Comparison of ENCODE assay signal across 1 fruit fly cellular context in genomic region chrX:7013320-7014214, dm6.
TF ChIP-seq lines count a peak whose summit lies in the region.

Gene CG3032, minus strand, starts transcription at chrX:7013881.
Gene CG4593, plus strand, starts transcription at chrX:7013887.

TF ChIP-seq in whole organism, embryonic, 481 proteins besides CTCF, POLR2A, EP300 and RAD21 (continued from another document and continues in another):
- TF ChIP-seq CG4707 (GFP tag; optimal IDR thresholded peaks at IDR 0.05; lab: Kevin White, UChicago), result no peak
- peak; percentile 86 for TF ChIP-seq ase (GFP tag; IDR thresholded peaks at IDR 0.05; lab: Robert Waterston, UW)
- TF ChIP-seq sug (tag; optimal IDR thresholded peaks at IDR 0.05; lab: Kevin White, UChicago), result peak; percentile 51
- TF ChIP-seq GATAe (GFP tag; conservative IDR thresholded peaks at IDR 0.05; lab: Robert Waterston, UW), result peak; percentile 73
- peak; percentile 24 for TF ChIP-seq CG11723 (GFP tag; optimal IDR thresholded peaks at IDR 0.05; lab: Kevin White, UChicago)
- peak; percentile 79 for TF ChIP-seq CG18011 (GFP tag; optimal IDR thresholded peaks at IDR 0.05; lab: Kevin White, UChicago)
- no peak for TF ChIP-seq grn (GFP tag; optimal IDR thresholded peaks at IDR 0.05; lab: Kevin White, UChicago)
- TF ChIP-seq Mes4 (GFP tag; optimal IDR thresholded peaks at IDR 0.05; lab: Kevin White, UChicago), result peak; percentile 25
- peak; percentile 84 for TF ChIP-seq PHDP (tag; optimal IDR thresholded peaks at IDR 0.05; lab: Kevin White, UChicago)
- peak; percentile 89 for TF ChIP-seq Gug (GFP tag; IDR thresholded peaks at IDR 0.05; lab: Robert Waterston, UW)
- no peak for TF ChIP-seq sima (GFP tag; optimal IDR thresholded peaks at IDR 0.05; lab: Kevin White, UChicago)
- peak; percentile 82 for TF ChIP-seq CG2712 (tag; optimal IDR thresholded peaks at IDR 0.05; lab: Kevin White, UChicago)
- peak; percentile 94 for TF ChIP-seq sd (tag; optimal IDR thresholded peaks at IDR 0.05; lab: Kevin White, UChicago)
- TF ChIP-seq Doc3 (GFP tag; IDR thresholded peaks at IDR 0.05; lab: Robert Waterston, UW; ENCODE audit: partially characterized antibody), result no peak
- peak; percentile 48 for TF ChIP-seq CG12219 (GFP tag; optimal IDR thresholded peaks at IDR 0.05; lab: Kevin White, UChicago)
- peak; percentile 72 for TF ChIP-seq pnt (GFP tag; optimal IDR thresholded peaks at IDR 0.05; lab: Kevin White, UChicago)
- TF ChIP-seq Fer3 (tag; optimal IDR thresholded peaks at IDR 0.05; lab: Kevin White, UChicago), result peak; percentile 82
- no peak for TF ChIP-seq CG4328 (GFP tag; optimal IDR thresholded peaks at IDR 0.05; lab: Kevin White, UChicago)
- no peak for TF ChIP-seq hb (GFP tag; IDR thresholded peaks at IDR 0.05; lab: Robert Waterston, UW; ENCODE audit: partially characterized antibody)
- peak; percentile 37 for TF ChIP-seq CG15696 (tag; optimal IDR thresholded peaks at IDR 0.05; lab: Kevin White, UChicago)
- TF ChIP-seq prd (optimal IDR thresholded peaks at IDR 0.05; lab: Kevin White, UChicago), result no peak
- TF ChIP-seq prd (GFP tag; IDR thresholded peaks at IDR 0.05; lab: Robert Waterston, UW), result peak; percentile 94
- peak; percentile 85 for TF ChIP-seq Awh (GFP tag; IDR thresholded peaks at IDR 0.05; lab: Robert Waterston, UW)
- peak; percentile 79 for TF ChIP-seq CG15514 (GFP tag; optimal IDR thresholded peaks at IDR 0.05; lab: Kevin White, UChicago)
- TF ChIP-seq Eip74EF (GFP tag; optimal IDR thresholded peaks at IDR 0.05; lab: Kevin White, UChicago), result peak in 1 of 2 experiments; percentile 0
- peak; percentile 42 for TF ChIP-seq ab (GFP tag; optimal IDR thresholded peaks at IDR 0.05; lab: Kevin White, UChicago)
- no peak; the same call in 1 of the 2 replicates for TF ChIP-seq Dip2 (GFP tag; IDR thresholded peaks at IDR 0.05; lab: Robert Waterston, UW)
- peak; percentile 55 for TF ChIP-seq Six4 (GFP tag; optimal IDR thresholded peaks at IDR 0.05; lab: Kevin White, UChicago)
- TF ChIP-seq CG11247 (GFP tag; IDR thresholded peaks at IDR 0.05; lab: Robert Waterston, UW), result peak; percentile 87
- peak; percentile 85 for TF ChIP-seq CG12155 (GFP tag; optimal IDR thresholded peaks at IDR 0.05; lab: Kevin White, UChicago)
- peak; percentile 82 for TF ChIP-seq CG3847 (GFP tag; IDR thresholded peaks at IDR 0.05; lab: Robert Waterston, UW)
- TF ChIP-seq Hmx (GFP tag; optimal IDR thresholded peaks at IDR 0.05; lab: Kevin White, UChicago), result peak; percentile 56
- peak; percentile 77 for TF ChIP-seq Ravus (GFP tag; IDR thresholded peaks at IDR 0.05; lab: Robert Waterston, UW)
- peak; percentile 94 for TF ChIP-seq CG14441 (GFP tag; IDR thresholded peaks at IDR 0.05; lab: Robert Waterston, UW)
- peak; percentile 73 for TF ChIP-seq CG16815 (GFP tag; optimal IDR thresholded peaks at IDR 0.05; lab: Kevin White, UChicago)
- no peak for TF ChIP-seq ftz-f1 (GFP tag; optimal IDR thresholded peaks at IDR 0.05; lab: Kevin White, UChicago)
- TF ChIP-seq gfzf (GFP tag; optimal IDR thresholded peaks at IDR 0.05; lab: Kevin White, UChicago), result peak; percentile 78
- no peak for TF ChIP-seq CG8478 (optimal IDR thresholded peaks at IDR 0.05; lab: Kevin White, UChicago)
- peak; percentile 95 for TF ChIP-seq Ptx1 (GFP tag; IDR thresholded peaks at IDR 0.05; lab: Robert Waterston, UW)
- peak; percentile 74 for TF ChIP-seq CG17829 (tag; optimal IDR thresholded peaks at IDR 0.05; lab: Kevin White, UChicago)
- peak; percentile 33 for TF ChIP-seq Fer2 (tag; optimal IDR thresholded peaks at IDR 0.05; lab: Kevin White, UChicago)
- peak; percentile 88 for TF ChIP-seq Hsf (GFP tag; optimal IDR thresholded peaks at IDR 0.05; lab: Kevin White, UChicago)
- TF ChIP-seq Hr51 (GFP tag; optimal IDR thresholded peaks at IDR 0.05; lab: Kevin White, UChicago), result peak; percentile 59 to 80
- TF ChIP-seq Fer1 (GFP tag; optimal IDR thresholded peaks at IDR 0.05; lab: Kevin White, UChicago), result peak; percentile 65
- peak; percentile 88 for TF ChIP-seq HLH3B (GFP tag; IDR thresholded peaks at IDR 0.05; lab: Robert Waterston, UW)
- peak; percentile 87 for TF ChIP-seq CG6272 (GFP tag; IDR thresholded peaks at IDR 0.05; lab: Robert Waterston, UW)
- peak; percentile 87 for TF ChIP-seq CG11093 (GFP tag; IDR thresholded peaks at IDR 0.05; lab: Robert Waterston, UW)
- TF ChIP-seq CG2120 (GFP tag; optimal IDR thresholded peaks at IDR 0.05; lab: Kevin White, UChicago), result peak; percentile 94
- peak; percentile 84 for TF ChIP-seq Dek (tag; optimal IDR thresholded peaks at IDR 0.05; lab: Kevin White, UChicago)
- TF ChIP-seq Bteb2 (GFP tag; optimal IDR thresholded peaks at IDR 0.05; lab: Kevin White, UChicago), result peak; percentile 72
- peak; percentile 72 for TF ChIP-seq tin (GFP tag; optimal IDR thresholded peaks at IDR 0.05; lab: Kevin White, UChicago)
- TF ChIP-seq sqz (GFP tag; optimal IDR thresholded peaks at IDR 0.05; lab: Kevin White, UChicago), result peak; percentile 20
- TF ChIP-seq Mrtf (GFP tag; IDR thresholded peaks at IDR 0.05; lab: Robert Waterston, UW), result peak; percentile 90
- TF ChIP-seq CG34376 (GFP tag; optimal IDR thresholded peaks at IDR 0.05; lab: Kevin White, UChicago), result peak; percentile 29
- TF ChIP-seq al (GFP tag; IDR thresholded peaks at IDR 0.05; lab: Robert Waterston, UW), result peak; percentile 87
- TF ChIP-seq CG10565 (GFP tag; optimal IDR thresholded peaks at IDR 0.05; lab: Kevin White, UChicago), result no peak
- peak; percentile 82 for TF ChIP-seq CG31224 (GFP tag; IDR thresholded peaks at IDR 0.05; lab: Robert Waterston, UW)
- peak; percentile 66 for TF ChIP-seq CG4424 (GFP tag; optimal IDR thresholded peaks at IDR 0.05; lab: Kevin White, UChicago)
- no peak for TF ChIP-seq ash1 (GFP tag; optimal IDR thresholded peaks at IDR 0.05; lab: Kevin White, UChicago)
- TF ChIP-seq Oaz (GFP tag; IDR thresholded peaks at IDR 0.05; lab: Robert Waterston, UW), result peak; percentile 78
- TF ChIP-seq abd-A (tag; optimal IDR thresholded peaks at IDR 0.05; lab: Kevin White, UChicago), result no peak
- TF ChIP-seq ERR (GFP tag; optimal IDR thresholded peaks at IDR 0.05; lab: Kevin White, UChicago), result peak; percentile 8
- no peak for TF ChIP-seq pfk (GFP tag; optimal IDR thresholded peaks at IDR 0.05; lab: Kevin White, UChicago)
- peak; percentile 73 for TF ChIP-seq Sry-δ (GFP tag; optimal IDR thresholded peaks at IDR 0.05; lab: Kevin White, UChicago)
- TF ChIP-seq seq (GFP tag; IDR thresholded peaks at IDR 0.05; lab: Robert Waterston, UW), result peak; percentile 83
- peak; percentile 75 to 80 for TF ChIP-seq Pdp1 (GFP tag; optimal IDR thresholded peaks at IDR 0.05; lab: Kevin White, UChicago)
- no peak for TF ChIP-seq mld (GFP tag; IDR thresholded peaks at IDR 0.05; lab: Robert Waterston, UW; ENCODE audit: partially characterized antibody)
- peak; percentile 6 for TF ChIP-seq luna (GFP tag; optimal IDR thresholded peaks at IDR 0.05; lab: Kevin White, UChicago)
- TF ChIP-seq CG15601 (tag; optimal IDR thresholded peaks at IDR 0.05; lab: Kevin White, UChicago), result peak; percentile 64
- TF ChIP-seq CG1603 (tag; optimal IDR thresholded peaks at IDR 0.05; lab: Kevin White, UChicago), result peak; percentile 83
- TF ChIP-seq CG17912 (GFP tag; optimal IDR thresholded peaks at IDR 0.05; lab: Kevin White, UChicago), result no peak
- peak; percentile 60 for TF ChIP-seq pzg (GFP tag; optimal IDR thresholded peaks at IDR 0.05; lab: Kevin White, UChicago)
- TF ChIP-seq Lim3 (GFP tag; IDR thresholded peaks at IDR 0.05; lab: Robert Waterston, UW), result no peak; the same call in 1 of the 2 replicates
- TF ChIP-seq D19B (GFP tag; optimal IDR thresholded peaks at IDR 0.05; lab: Kevin White, UChicago), result peak; percentile 58
- TF ChIP-seq z (GFP tag; IDR thresholded peaks at IDR 0.05; lab: Robert Waterston, UW), result no peak
- TF ChIP-seq CG17186 (GFP tag; optimal IDR thresholded peaks at IDR 0.05; lab: Kevin White, UChicago), result peak; percentile 49
- TF ChIP-seq pan (optimal IDR thresholded peaks at IDR 0.05; lab: Kevin White, UChicago), result no peak
- TF ChIP-seq pan (GFP tag; optimal IDR thresholded peaks at IDR 0.05 in 1 of 2, IDR thresholded peaks at IDR 0.05 in 1 of 2), result peak in 1 of 2 experiments; percentile 94
- peak; percentile 73 for TF ChIP-seq ara (GFP tag; IDR thresholded peaks at IDR 0.05; lab: Robert Waterston, UW)
- TF ChIP-seq CkIIα-i1 (GFP tag; IDR thresholded peaks at IDR 0.05; lab: Robert Waterston, UW), result no peak
- peak; percentile 4 for TF ChIP-seq CG12236 (GFP tag; optimal IDR thresholded peaks at IDR 0.05; lab: Kevin White, UChicago)
- peak; percentile 75 for TF ChIP-seq Oli (tag; optimal IDR thresholded peaks at IDR 0.05; lab: Kevin White, UChicago)
- TF ChIP-seq CG18262 (tag; optimal IDR thresholded peaks at IDR 0.05; lab: Kevin White, UChicago), result peak; percentile 76
- peak; percentile 57 for TF ChIP-seq CG2116 (GFP tag; optimal IDR thresholded peaks at IDR 0.05; lab: Kevin White, UChicago)
- TF ChIP-seq CG11085 (GFP tag; IDR thresholded peaks at IDR 0.05; lab: Robert Waterston, UW), result peak; percentile 92
- peak; percentile 97 for TF ChIP-seq Drgx (GFP tag; IDR thresholded peaks at IDR 0.05; lab: Robert Waterston, UW)
- TF ChIP-seq CG15479 (GFP tag; optimal IDR thresholded peaks at IDR 0.05; lab: Kevin White, UChicago), result no peak
- TF ChIP-seq peb (GFP tag; IDR thresholded peaks at IDR 0.05; lab: Robert Waterston, UW), result peak; percentile 67
- peak; percentile 45 for TF ChIP-seq Deaf1 (tag; optimal IDR thresholded peaks at IDR 0.05; lab: Kevin White, UChicago)
- TF ChIP-seq bab2 (GFP tag; optimal IDR thresholded peaks at IDR 0.05; lab: Kevin White, UChicago), result peak; percentile 80
- no peak for TF ChIP-seq cg (GFP tag; optimal IDR thresholded peaks at IDR 0.05; lab: Kevin White, UChicago)
- TF ChIP-seq Mad (GFP tag; optimal IDR thresholded peaks at IDR 0.05; lab: Kevin White, UChicago), result peak; percentile 66
- TF ChIP-seq tap (tag; optimal IDR thresholded peaks at IDR 0.05; lab: Kevin White, UChicago), result peak; percentile 61
- peak; percentile 81 for TF ChIP-seq CG14667 (GFP tag; IDR thresholded peaks at IDR 0.05; lab: Robert Waterston, UW)
- peak; percentile 70 for TF ChIP-seq caup (GFP tag; optimal IDR thresholded peaks at IDR 0.05; lab: Kevin White, UChicago; ENCODE audit: severe bottlenecking)
- peak; percentile 61 for TF ChIP-seq CG15011 (GFP tag; optimal IDR thresholded peaks at IDR 0.05; lab: Kevin White, UChicago)
- TF ChIP-seq tgo (GFP tag; IDR thresholded peaks at IDR 0.05; lab: Robert Waterston, UW), result peak; percentile 88
- no peak for TF ChIP-seq CG3065 (GFP tag; optimal IDR thresholded peaks at IDR 0.05; lab: Kevin White, UChicago)
- peak; percentile 66 for TF ChIP-seq nom (GFP tag; optimal IDR thresholded peaks at IDR 0.05; lab: Kevin White, UChicago)
- TF ChIP-seq CG14014 (GFP tag; IDR thresholded peaks at IDR 0.05; lab: Robert Waterston, UW), result peak; percentile 89
- TF ChIP-seq CG32532 (GFP tag; IDR thresholded peaks at IDR 0.05; lab: Robert Waterston, UW), result peak; percentile 92
- peak; percentile 73 for TF ChIP-seq fu2 (GFP tag; optimal IDR thresholded peaks at IDR 0.05; lab: Kevin White, UChicago)
- TF ChIP-seq bsh (GFP tag; optimal IDR thresholded peaks at IDR 0.05; lab: Kevin White, UChicago), result peak; percentile 47 to 79
- peak; percentile 54 for TF ChIP-seq CG10543 (GFP tag; optimal IDR thresholded peaks at IDR 0.05; lab: Kevin White, UChicago)
- peak; percentile 23 for TF ChIP-seq CG1792 (GFP tag; optimal IDR thresholded peaks at IDR 0.05; lab: Kevin White, UChicago)
- TF ChIP-seq CG17361 (GFP tag; IDR thresholded peaks at IDR 0.05; lab: Robert Waterston, UW), result peak; percentile 81
- peak; percentile 56 for TF ChIP-seq vfl (GFP tag; optimal IDR thresholded peaks at IDR 0.05; lab: Kevin White, UChicago)
- TF ChIP-seq Ets97D (GFP tag; optimal IDR thresholded peaks at IDR 0.05; lab: Kevin White, UChicago), result peak; percentile 54
- TF ChIP-seq CG7963 (GFP tag; IDR thresholded peaks at IDR 0.05; lab: Robert Waterston, UW; ENCODE audit: partially characterized antibody), result no peak
- peak; percentile 62 for TF ChIP-seq CG12299 (tag; optimal IDR thresholded peaks at IDR 0.05; lab: Kevin White, UChicago)
- TF ChIP-seq CG7839 (tag; optimal IDR thresholded peaks at IDR 0.05; lab: Kevin White, UChicago), result peak; percentile 86
- peak; percentile 21; the same call in 1 of the 2 replicates for TF ChIP-seq unc-4 (GFP tag; IDR thresholded peaks at IDR 0.05; lab: Robert Waterston, UW; ENCODE audit: partially characterized antibody)
- TF ChIP-seq CG31388 (GFP tag; optimal IDR thresholded peaks at IDR 0.05; lab: Kevin White, UChicago), result peak; percentile 56
- peak; percentile 85 for TF ChIP-seq CG7372 (GFP tag; IDR thresholded peaks at IDR 0.05; lab: Robert Waterston, UW)
- TF ChIP-seq disco-r (GFP tag; optimal IDR thresholded peaks at IDR 0.05; lab: Kevin White, UChicago), result no peak
- TF ChIP-seq Hmr (GFP tag; optimal IDR thresholded peaks at IDR 0.05; lab: Kevin White, UChicago), result peak; percentile 86
- TF ChIP-seq jing (GFP tag; optimal IDR thresholded peaks at IDR 0.05; lab: Kevin White, UChicago), result peak; percentile 38
- peak; percentile 14 for TF ChIP-seq CG13123 (GFP tag; optimal IDR thresholded peaks at IDR 0.05; lab: Kevin White, UChicago)
- TF ChIP-seq YL-1 (GFP tag; optimal IDR thresholded peaks at IDR 0.05; lab: Kevin White, UChicago), result peak; percentile 27
- TF ChIP-seq ind (GFP tag; optimal IDR thresholded peaks at IDR 0.05; lab: Kevin White, UChicago), result peak; percentile 87
- peak; percentile 89 for TF ChIP-seq CG17328 (GFP tag; IDR thresholded peaks at IDR 0.05; lab: Robert Waterston, UW)
- no peak for TF ChIP-seq CG6254 (GFP tag; optimal IDR thresholded peaks at IDR 0.05; lab: Kevin White, UChicago)
- peak; percentile 90 for TF ChIP-seq CG4730 (GFP tag; IDR thresholded peaks at IDR 0.05; lab: Robert Waterston, UW)
- TF ChIP-seq crp (GFP tag; optimal IDR thresholded peaks at IDR 0.05; lab: Kevin White, UChicago), result peak in 1 of 2 experiments; percentile 60
- TF ChIP-seq ranshi (GFP tag; IDR thresholded peaks at IDR 0.05; lab: Robert Waterston, UW), result peak; percentile 87; the same call in 1 of the 2 replicates
- peak; percentile 34 for TF ChIP-seq Atf3 (GFP tag; optimal IDR thresholded peaks at IDR 0.05; lab: Kevin White, UChicago)
- TF ChIP-seq NC2α (GFP tag; optimal IDR thresholded peaks at IDR 0.05; lab: Kevin White, UChicago), result no peak
- peak; percentile 57 for TF ChIP-seq Adf1 (GFP tag; IDR thresholded peaks at IDR 0.05; lab: Robert Waterston, UW)
- peak; percentile 74 for TF ChIP-seq CG10209 (GFP tag; optimal IDR thresholded peaks at IDR 0.05; lab: Kevin White, UChicago)
- TF ChIP-seq CG14710 (tag; optimal IDR thresholded peaks at IDR 0.05; lab: Kevin White, UChicago), result peak; percentile 68
- peak; percentile 36 for TF ChIP-seq CG10462 (GFP tag; optimal IDR thresholded peaks at IDR 0.05; lab: Kevin White, UChicago)
- TF ChIP-seq CG2678 (tag; optimal IDR thresholded peaks at IDR 0.05; lab: Kevin White, UChicago), result peak; percentile 86
